Fruit fly (Drosophila melanogaster) whole organism: ENCODE measurements around the gene CG43394.

ENCODE experiments used
- EcR ChIP-seq, 2 experiments: fragments of >200 bp; optimal IDR thresholded peaks; 2 replicates each; lab custom pipeline; 2017; ENCODE audit warnings: missing biosample characterization in 2 of 2, missing genetic modification characterization in 2 of 2, missing genetic modification reagents in 2 of 2
- usp ChIP-seq: fragments of >200 bp; optimal IDR thresholded peaks from 2 replicates; lab custom pipeline; 2017; ENCODE audit warnings: missing biosample characterization, missing genetic modification characterization, mixed read lengths

dm6 chr2L:8157166-8157565, 11.6 kb downstream of the CG43394 start:
- TF ChIP-seq usp (GFP tag; lab: Kevin White, UChicago) (no peak), EcR (GFP tag; optimal IDR thresholded peaks at IDR 0.05; lab: Kevin White, UChicago) (no peak)
